In genomic region chrX:1441602-1442183, ce11 we compare ENCODE assay signal across 5 worm cellular contexts.
A peak's percentile ranks its signal among the peaks of the same experiment; 100 is the strongest.
TF ChIP-seq lines count a peak whose summit lies in the region.

No protein-coding gene starts in this region.

TF ChIP-seq in whole organism, L1 larva, 84 proteins besides CTCF, POLR2A, EP300 and RAD21:
- peak; percentile 1 for TF ChIP-seq ceh-8 (GFP tag; optimal IDR thresholded peaks at IDR 0.05; lab: Kevin White, UChicago)
- TF ChIP-seq ztf-4 (tag; optimal IDR thresholded peaks at IDR 0.05; lab: Kevin White, UChicago): no peak
- no peak for TF ChIP-seq fos-1 (tag; optimal IDR thresholded peaks at IDR 0.05; lab: Kevin White, UChicago)
- no peak for TF ChIP-seq nhr-20 (tag; optimal IDR thresholded peaks at IDR 0.05; lab: Kevin White, UChicago)
TF ChIP-seq in whole organism, L1 larva: peak in this region for 1.

TF ChIP-seq in whole organism, L4 larva, 104 proteins besides CTCF, POLR2A, EP300 and RAD21:
- TF ChIP-seq spr-3 (GFP tag; optimal IDR thresholded peaks at IDR 0.05; lab: Kevin White, UChicago) (no peak), ceh-32 (tag; optimal IDR thresholded peaks at IDR 0.05; lab: Kevin White, UChicago; ENCODE audit: poor library complexity) (no peak), dpl-1 (GFP tag; optimal IDR thresholded peaks at IDR 0.05; lab: Kevin White, UChicago) (no peak), aha-1 (tag; lab: Kevin White, UChicago) (peak; percentile 15), set-16 (GFP tag; IDR thresholded peaks at IDR 0.05; lab: Robert Waterston, UW) (peak; percentile 93), Y48G9A.11 (GFP tag; IDR thresholded peaks at IDR 0.05; lab: Robert Waterston, UW) (no peak), nhr-11 (tag; optimal IDR thresholded peaks at IDR 0.05; lab: Kevin White, UChicago) (no peak)

TF ChIP-seq in whole organism, late embryonic, 69 proteins besides CTCF, POLR2A, EP300 and RAD21:
- peak; percentile 41 for TF ChIP-seq elt-4 (tag; optimal IDR thresholded peaks at IDR 0.05; lab: Kevin White, UChicago)
- TF ChIP-seq fax-1 (tag; optimal IDR thresholded peaks at IDR 0.05; lab: Kevin White, UChicago): no peak
TF ChIP-seq in whole organism, late embryonic: peak in this region for 1.

TF ChIP-seq in whole organism, midembryonic, 9 proteins besides CTCF, POLR2A, EP300 and RAD21:
- peak; percentile 0 for TF ChIP-seq med-1 (GFP tag; optimal IDR thresholded peaks at IDR 0.05; lab: Kevin White, UChicago; ENCODE audit: insufficient read depth)
- no peak for TF ChIP-seq ref-1 (GFP tag; conservative IDR thresholded peaks at IDR 0.05; lab: Robert Waterston, UW)

TF ChIP-seq in whole organism, young adult, 124 proteins besides CTCF, POLR2A, EP300 and RAD21:
- peak; percentile 79 for TF ChIP-seq zfh-2 (GFP tag; conservative IDR thresholded peaks at IDR 0.05; lab: Robert Waterston, UW)
- TF ChIP-seq nhr-120 (GFP tag; IDR thresholded peaks at IDR 0.05; lab: Robert Waterston, UW): no peak
- TF ChIP-seq egrh-3 (GFP tag; IDR thresholded peaks at IDR 0.05; lab: Robert Waterston, UW): peak; percentile 79; the same call in 1 of the 2 replicates
TF ChIP-seq in whole organism, young adult: peak in this region for 2.
